Worm (Caenorhabditis elegans) whole organism, L4/young adult: ENCODE results near the gene nhr-242.

ENCODE experiments used
- W03F9.2 ChIP-seq: fragments of 150-350 bp; optimal IDR thresholded peaks from 2 replicates; lab custom pipeline; 2014; ENCODE audit warnings: missing biosample characterization, missing genetic modification characterization
- dao-5 ChIP-seq: sonication (generic microtip); optimal IDR thresholded peaks from 2 replicates; lab custom pipeline; 2016; ENCODE audit warnings: missing genotype, missing genetic modification characterization, moderate library complexity, missing compliant biosample characterization
- him-1 ChIP-seq: sonication (generic microtip); optimal IDR thresholded peaks from 2 replicates; lab custom pipeline; 2016; ENCODE audit warnings: missing genotype, missing genetic modification reagents, missing genetic modification characterization, missing compliant biosample characterization

The nhr-242 gene

DNA sequence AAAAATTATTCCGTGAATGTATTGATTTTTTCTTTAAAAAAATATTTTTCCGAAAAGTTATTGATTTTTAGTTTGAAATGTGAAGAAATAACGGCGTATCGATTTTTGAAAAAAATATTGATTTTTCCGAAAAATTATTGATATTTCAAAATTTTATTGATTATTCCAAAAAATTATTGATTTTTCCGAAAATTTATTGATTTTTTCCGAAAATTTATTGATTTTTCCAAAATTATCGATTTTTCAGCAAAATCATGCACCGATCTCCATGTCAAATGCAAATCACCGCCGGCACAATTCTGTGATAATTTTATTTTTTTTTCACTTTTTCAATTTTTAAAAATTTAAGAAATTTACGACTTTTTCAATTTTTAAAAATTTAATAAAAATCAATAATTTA, 31.8 kb downstream of the nhr-242 start:
- no peak for TF ChIP-seq him-1 (tag; lab: Kevin White, UChicago)
- no peak for TF ChIP-seq dao-5 (tag; lab: Kevin White, UChicago)
- TF ChIP-seq W03F9.2 (tag; lab: Kevin White, UChicago): no peak

DNA sequence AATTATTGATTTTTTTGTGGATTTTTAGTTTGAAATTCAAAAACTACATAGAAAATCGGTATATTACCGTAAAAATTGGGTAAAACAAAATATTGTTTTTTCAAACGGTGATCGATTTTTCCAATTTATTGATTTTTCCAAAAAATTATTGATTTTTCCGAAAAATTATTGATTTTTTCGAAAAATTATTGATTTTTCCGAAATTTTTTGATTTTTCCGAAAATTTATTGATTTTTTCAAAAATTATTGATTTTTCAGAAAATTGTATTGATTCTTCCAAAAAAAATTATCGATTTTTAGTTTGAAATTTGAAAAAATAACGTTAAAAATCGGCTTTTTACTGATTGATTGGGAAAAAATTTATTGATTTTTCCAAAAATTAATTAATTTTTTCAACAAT, 32.6 kb downstream of the nhr-242 start:
- TF ChIP-seq W03F9.2 (tag; lab: Kevin White, UChicago) (no peak), him-1 (tag; lab: Kevin White, UChicago) (no peak), dao-5 (tag; lab: Kevin White, UChicago) (no peak)

DNA sequence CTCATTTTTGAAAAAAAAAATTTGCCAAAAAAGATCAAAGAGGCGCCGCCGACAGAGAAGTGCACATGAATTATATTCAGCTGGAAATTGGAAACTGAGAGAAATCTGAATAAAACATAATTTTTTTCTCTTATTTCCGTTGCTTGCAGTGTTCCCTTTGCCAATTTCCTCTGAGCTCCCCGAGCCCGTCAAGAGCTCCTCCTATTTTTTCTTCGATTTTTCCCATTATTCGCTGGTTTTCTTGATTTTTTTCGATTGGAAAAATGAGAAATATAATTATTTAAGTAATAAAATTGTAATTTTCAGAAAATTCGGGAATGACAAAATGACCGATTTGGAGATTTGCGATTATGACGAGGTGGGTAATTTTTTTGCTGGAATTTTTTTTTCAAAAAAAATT, 39.4 kb downstream of the nhr-242 start, which contains the start of gene sprr-3:
Gene sprr-3, plus strand, starts transcription at position 301 of the 400 bp plus-strand sequence.
- TF ChIP-seq him-1 (tag; lab: Kevin White, UChicago) (no peak), W03F9.2 (tag; lab: Kevin White, UChicago) (no peak), dao-5 (tag; lab: Kevin White, UChicago) (no peak)

DNA sequence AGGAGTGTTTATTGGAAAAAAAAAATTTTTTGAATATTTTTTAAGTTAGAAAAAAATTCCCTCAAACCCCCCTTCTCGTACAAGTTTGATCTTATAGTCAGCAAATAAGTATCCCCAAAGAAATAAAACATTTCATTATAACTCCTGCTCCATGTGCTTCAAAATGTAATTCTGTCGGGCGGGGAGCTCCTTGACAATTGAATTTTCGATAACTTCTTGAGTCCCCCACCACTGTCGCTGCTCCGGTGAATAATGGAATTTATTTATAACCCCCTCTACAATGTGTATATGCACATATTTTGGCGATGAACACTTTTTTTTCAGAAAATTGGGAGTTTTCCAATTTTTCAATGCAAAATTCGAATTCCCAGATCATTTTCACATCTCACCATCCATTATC, 43.6 kb downstream of the nhr-242 start:
- TF ChIP-seq him-1 (tag; lab: Kevin White, UChicago) (no peak), W03F9.2 (tag; lab: Kevin White, UChicago) (no peak), dao-5 (tag; lab: Kevin White, UChicago) (no peak)

DNA sequence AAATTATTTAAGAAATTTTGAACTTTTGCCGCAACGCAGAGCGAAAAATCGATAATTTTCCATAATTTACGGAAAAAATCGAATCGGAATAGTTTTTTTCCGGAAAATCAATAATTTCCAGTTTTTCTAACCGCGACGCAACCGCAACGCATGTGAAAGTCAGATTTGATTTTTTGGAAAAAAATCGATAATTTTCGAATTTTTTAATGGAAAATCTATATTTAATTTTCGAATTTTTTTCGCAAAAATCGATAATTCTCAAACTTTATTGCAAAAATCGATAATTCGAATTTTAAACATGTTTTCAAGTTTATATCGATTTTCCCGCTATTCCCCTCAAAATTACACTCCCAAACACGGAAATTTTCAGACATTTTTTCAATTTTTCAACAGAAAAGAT, 51.1 kb downstream of the nhr-242 start:
- TF ChIP-seq him-1 (tag; lab: Kevin White, UChicago): no peak
- no peak for TF ChIP-seq dao-5 (tag; lab: Kevin White, UChicago)
- TF ChIP-seq W03F9.2 (tag; lab: Kevin White, UChicago): no peak

DNA sequence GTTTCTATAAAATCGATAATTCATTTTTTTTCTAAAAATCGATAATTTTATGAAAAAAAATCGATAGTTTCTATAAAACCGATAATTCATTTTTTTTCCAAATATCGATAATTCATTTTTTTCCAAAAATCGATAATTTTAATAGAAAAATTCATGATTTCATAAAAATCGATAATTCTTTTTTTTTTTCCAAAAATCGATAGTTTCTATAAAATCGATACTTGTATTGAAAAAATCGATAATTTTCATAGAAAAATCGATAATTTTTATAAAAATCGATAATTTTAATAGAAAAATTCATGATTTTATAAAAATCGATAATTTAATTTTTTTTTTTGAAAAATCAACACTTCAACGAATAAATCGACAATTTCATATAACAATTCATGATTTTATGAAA, 52.1 kb downstream of the nhr-242 start:
- TF ChIP-seq dao-5 (tag; lab: Kevin White, UChicago): no peak
- TF ChIP-seq W03F9.2 (tag; lab: Kevin White, UChicago): no peak
- no peak for TF ChIP-seq him-1 (tag; lab: Kevin White, UChicago)
